Fruit fly (Drosophila melanogaster) whole organism, wandering third instar larva: Measurements from ENCODE around the gene CtIP.
A peak's percentile ranks its signal among the peaks of the same experiment; 100 is the strongest.

Experiments
- Abd-B ChIP-seq: fragments of >200 bp; optimal IDR thresholded peaks from 2 replicates; lab custom pipeline; 2017; ENCODE audit warnings: missing biosample characterization, missing genetic modification characterization
- CG32264 ChIP-seq: fragments of 200-800 bp; sonication (Bioruptor generic); optimal IDR thresholded peaks from 2 replicates; lab custom pipeline; 2016; ENCODE audit warnings: missing biosample characterization, missing genetic modification characterization
- CG9705 ChIP-seq: fragments of 200-800 bp; sonication (Bioruptor generic); optimal IDR thresholded peaks from 2 replicates; lab custom pipeline; 2018; ENCODE audit warnings: missing biosample characterization, mild to moderate bottlenecking, missing genetic modification characterization
- CrebA ChIP-seq: fragments of 200-800 bp; sonication (Bioruptor generic); optimal IDR thresholded peaks from 2 replicates; lab custom pipeline; 2016; ENCODE audit warnings: missing biosample characterization, mild to moderate bottlenecking, missing genetic modification characterization, borderline replicate concordance
- Dfd ChIP-seq: fragments of >200 bp; optimal IDR thresholded peaks from 2 replicates; lab custom pipeline; 2017; ENCODE audit warnings: missing biosample characterization, missing genetic modification characterization
- Dif ChIP-seq: fragments of 200-275, 200-300 bp; sonication (Bioruptor generic); optimal IDR thresholded peaks from 2 replicates; lab custom pipeline; 2018; ENCODE audit warnings: missing biosample characterization, missing genetic modification characterization; ENCODE audit not compliant: partially characterized antibody
- GATAd ChIP-seq: sonication (Bioruptor generic); optimal IDR thresholded peaks from 2 replicates; lab custom pipeline; 2016; ENCODE audit warnings: missing biosample characterization, missing genetic modification characterization
- HLH106 ChIP-seq: fragments of 200-800 bp; optimal IDR thresholded peaks from 3 replicates; lab custom pipeline; 2019; ENCODE audit warnings: missing biosample characterization, mild to moderate bottlenecking, missing genetic modification characterization, moderate library complexity
- Hnf4 ChIP-seq: fragments of 200-800 bp; sonication (Bioruptor generic); optimal IDR thresholded peaks from 2 replicates; lab custom pipeline; 2016; ENCODE audit warnings: missing biosample characterization, mild to moderate bottlenecking, missing genetic modification characterization
- Hr78 ChIP-seq: fragments of >200 bp; optimal IDR thresholded peaks from 2 replicates; lab custom pipeline; 2017; ENCODE audit warnings: missing biosample characterization, missing genetic modification characterization
- Hr83 ChIP-seq: fragments of 200-300 bp; sonication (Bioruptor generic); optimal IDR thresholded peaks from 2 replicates; lab custom pipeline; 2016; ENCODE audit warnings: missing biosample characterization, mild to moderate bottlenecking, missing genetic modification characterization, moderate library complexity; ENCODE audit not compliant: poor library complexity, severe bottlenecking
- Jra ChIP-seq: sonication (Bioruptor generic); optimal IDR thresholded peaks from 2 replicates; lab custom pipeline; 2016; ENCODE audit warnings: missing biosample characterization, missing genetic modification characterization
- Mio ChIP-seq: sonication (Bioruptor generic); optimal IDR thresholded peaks from 2 replicates; lab custom pipeline; 2016; ENCODE audit warnings: missing biosample characterization, missing genetic modification characterization
- Myc ChIP-seq: fragments of >200 bp; optimal IDR thresholded peaks from 2 replicates; lab custom pipeline; 2017
- N ChIP-seq: fragments of >200 bp; optimal IDR thresholded peaks from 2 replicates; lab custom pipeline; 2018; ENCODE audit warnings: missing biosample characterization, missing external identifiers, missing genetic modification characterization
- OdsH ChIP-seq: fragments of 200-800 bp; sonication (Bioruptor generic); optimal IDR thresholded peaks from 2 replicates; lab custom pipeline; 2016; ENCODE audit warnings: missing biosample characterization, mild to moderate bottlenecking, missing genetic modification characterization
- Rel ChIP-seq, 2 experiments: fragments of 200-800 bp; sonication (Bioruptor generic) in 1 of 2; optimal IDR thresholded peaks; 2 replicates in 1 of 2; 3 replicates in 1 of 2; lab custom pipeline; 2016 to 2019; ENCODE audit warnings: mild to moderate bottlenecking in 2 of 2, missing biosample characterization in 2 of 2, missing genetic modification characterization in 2 of 2, moderate library complexity in 1 of 2
- Sp1 ChIP-seq: fragments of 200-800 bp; sonication (Bioruptor generic); optimal IDR thresholded peaks from 3 replicates; lab custom pipeline; 2019; ENCODE audit warnings: missing biosample characterization, mild to moderate bottlenecking, missing genetic modification characterization, moderate library complexity
- Vsx2 ChIP-seq: fragments of 200-300, 225-300 bp; sonication (Bioruptor generic); optimal IDR thresholded peaks from 2 replicates; lab custom pipeline; 2018; ENCODE audit warnings: missing biosample characterization, missing genetic modification characterization; ENCODE audit not compliant: partially characterized antibody
- br ChIP-seq: fragments of 200-800 bp; sonication (Bioruptor generic); optimal IDR thresholded peaks from 2 replicates; lab custom pipeline; 2016; ENCODE audit warnings: missing biosample characterization, missing genetic modification characterization
- brk ChIP-seq: fragments of 200-800 bp; sonication (Bioruptor generic); optimal IDR thresholded peaks from 2 replicates; lab custom pipeline; 2016; ENCODE audit warnings: missing biosample characterization, mild to moderate bottlenecking, missing genetic modification characterization
- dl ChIP-seq, 2 experiments: fragments of 175-275, 200-275 bp in 1 of 2; fragments of 200-275 bp in 1 of 2; sonication (Bioruptor generic); optimal IDR thresholded peaks; lab custom pipeline; 2018; ENCODE audit warnings: mild to moderate bottlenecking in 2 of 2, missing biosample characterization in 2 of 2, missing genetic modification characterization in 2 of 2, moderate library complexity in 2 of 2; ENCODE audit not compliant: partially characterized antibody in 2 of 2, insufficient read depth in 1 of 2
- dmrt93B ChIP-seq: fragments of 200-800 bp; sonication (Bioruptor generic); optimal IDR thresholded peaks from 2 replicates; lab custom pipeline; 2018; ENCODE audit warnings: missing biosample characterization, mild to moderate bottlenecking, missing genetic modification characterization
- dsf ChIP-seq: sonication (Bioruptor generic); optimal IDR thresholded peaks from 2 replicates; lab custom pipeline; 2016; ENCODE audit warnings: missing biosample characterization, missing genetic modification characterization, borderline replicate concordance
- ey ChIP-seq: fragments of 200-800 bp; sonication (Bioruptor generic); optimal IDR thresholded peaks from 2 replicates; lab custom pipeline; 2016; ENCODE audit warnings: missing biosample characterization, missing genetic modification characterization
- foxo ChIP-seq, 2 experiments: fragments of 200-800 bp; sonication (Bioruptor generic); optimal IDR thresholded peaks; 2 replicates in 1 of 2; 3 replicates in 1 of 2; lab custom pipeline; 2016 to 2017; ENCODE audit warnings: missing biosample characterization in 2 of 2, missing genetic modification characterization in 2 of 2
- fru ChIP-seq: fragments of 200-800 bp; sonication (Bioruptor generic); optimal IDR thresholded peaks from 3 replicates; lab custom pipeline; 2016; ENCODE audit warnings: missing biosample characterization, mild to moderate bottlenecking, missing genetic modification characterization
- h ChIP-seq: fragments of 200-800 bp; sonication (Bioruptor generic); optimal IDR thresholded peaks from 3 replicates; lab custom pipeline; 2016; ENCODE audit warnings: missing biosample characterization, mild to moderate bottlenecking, missing genetic modification characterization
- jim ChIP-seq: fragments of 175-275, 200-325 bp; sonication (Bioruptor generic); optimal IDR thresholded peaks from 2 replicates; lab custom pipeline; 2016; ENCODE audit warnings: missing biosample characterization, mild to moderate bottlenecking, missing genetic modification characterization
- lola ChIP-seq: fragments of >200 bp; optimal IDR thresholded peaks from 2 replicates; lab custom pipeline; 2017; ENCODE audit warnings: missing biosample characterization, missing genetic modification characterization
- pan ChIP-seq: fragments of >200 bp; optimal IDR thresholded peaks from 2 replicates; lab custom pipeline; 2017
- psq ChIP-seq: fragments of 200-800 bp; sonication (Bioruptor generic); optimal IDR thresholded peaks from 3 replicates; lab custom pipeline; 2017; ENCODE audit warnings: missing biosample characterization, mild to moderate bottlenecking, missing genetic modification characterization, moderate library complexity
- rgr ChIP-seq: fragments of 200-800 bp; sonication (Bioruptor generic); optimal IDR thresholded peaks from 3 replicates; lab custom pipeline; 2016; ENCODE audit warnings: missing biosample characterization, mild to moderate bottlenecking, missing genetic modification characterization
- sage ChIP-seq: fragments of 200-800 bp; sonication (Bioruptor generic); optimal IDR thresholded peaks from 2 replicates; lab custom pipeline; 2016; ENCODE audit warnings: missing biosample characterization, mild to moderate bottlenecking, missing genetic modification characterization
- sv ChIP-seq: fragments of 200-800 bp; sonication (Bioruptor generic); optimal IDR thresholded peaks from 3 replicates; lab custom pipeline; 2016; ENCODE audit warnings: missing biosample characterization, missing genetic modification characterization
- tai ChIP-seq: sonication (Bioruptor generic); optimal IDR thresholded peaks from 2 replicates; lab custom pipeline; 2016; ENCODE audit warnings: missing biosample characterization, missing genetic modification characterization
- usp ChIP-seq: fragments of >200 bp; optimal IDR thresholded peaks from 2 replicates; lab custom pipeline; 2017; ENCODE audit warnings: missing biosample characterization, missing genetic modification characterization
- woc ChIP-seq: sonication (Bioruptor generic); optimal IDR thresholded peaks from 2 replicates; lab custom pipeline; 2016; ENCODE audit warnings: missing biosample characterization, mild to moderate bottlenecking, missing genetic modification characterization

CtIP gene

DNA sequence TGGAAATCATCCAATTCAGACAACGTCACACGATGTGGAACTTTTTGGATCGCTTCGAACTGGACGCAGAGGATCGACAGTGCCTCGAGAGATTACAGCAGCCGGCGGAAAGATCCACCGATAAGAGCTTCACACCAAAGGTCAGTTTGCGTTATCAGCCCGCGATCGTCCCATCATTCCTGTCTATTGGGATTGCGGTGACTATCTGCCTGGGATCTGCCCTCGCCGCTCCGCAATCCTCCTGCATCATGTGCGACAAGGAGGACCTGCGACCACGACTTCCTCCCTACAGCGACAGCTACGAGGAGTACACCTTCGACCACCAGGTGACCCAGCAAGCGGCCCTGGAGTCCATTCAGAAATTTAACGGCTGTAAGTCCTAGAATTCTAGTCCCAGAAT lies 10.0 kb downstream of the CtIP start:
- no peak for TF ChIP-seq Rel (GFP tag; optimal IDR thresholded peaks at IDR 0.05; lab: Kevin White, UChicago)
- peak; percentile 48 for TF ChIP-seq Rel (tag; optimal IDR thresholded peaks at IDR 0.05; lab: Kevin White, UChicago)
- no peak for TF ChIP-seq dsf (GFP tag; lab: Kevin White, UChicago)

DNA sequence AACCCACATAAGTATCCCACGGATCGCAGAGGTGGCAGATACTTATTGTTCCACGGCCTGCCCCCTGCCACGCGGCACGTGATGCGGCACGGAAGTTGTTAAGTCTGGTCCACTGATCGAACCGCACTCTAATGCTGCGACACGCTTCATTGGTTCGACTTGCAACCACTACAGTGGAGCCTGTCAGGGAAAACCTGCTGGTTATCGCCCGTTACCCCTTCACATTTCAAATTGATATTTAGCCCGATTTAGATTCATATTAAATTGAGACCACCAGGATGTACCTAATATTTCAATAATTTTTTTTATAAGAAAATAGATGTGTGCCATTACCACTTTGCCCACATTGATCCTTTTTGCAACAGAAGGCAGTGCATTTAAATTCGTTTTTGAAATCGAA lies 11.3 kb downstream of the CtIP start:
- no peak for TF ChIP-seq HLH106 (tag; lab: Kevin White, UChicago)
- no peak for TF ChIP-seq Vsx2
- TF ChIP-seq CG32264 (GFP tag; lab: Kevin White, UChicago), result no peak
- peak; percentile 25 for TF ChIP-seq ey (GFP tag; lab: Kevin White, UChicago)
- TF ChIP-seq Sp1 (GFP tag; lab: Kevin White, UChicago), result no peak
- TF ChIP-seq sv, result no peak
- TF ChIP-seq Hnf4 (GFP tag; lab: Kevin White, UChicago), result no peak
- TF ChIP-seq woc (GFP tag; lab: Kevin White, UChicago), result no peak

DNA sequence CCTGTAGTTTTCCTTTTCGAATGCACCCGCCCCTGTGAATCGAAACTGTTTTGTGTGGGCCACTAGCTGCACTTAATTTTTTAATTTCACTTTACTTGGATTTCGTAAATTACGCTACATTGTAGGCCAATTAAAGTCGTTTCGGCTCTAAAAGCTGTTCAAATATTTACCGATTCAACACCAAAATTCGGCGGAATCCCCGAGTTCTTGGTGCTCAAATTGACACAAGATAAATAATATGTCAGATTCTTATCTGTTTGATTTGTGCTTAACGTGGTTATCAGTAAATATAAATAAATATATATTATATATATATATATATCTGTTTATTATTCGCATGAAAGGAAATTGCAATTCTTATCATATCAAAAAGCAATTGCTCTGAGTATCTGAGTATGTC lies 11.9 kb downstream of the CtIP start:
- TF ChIP-seq N (GFP tag; lab: Kevin White, UChicago), result no peak
- TF ChIP-seq Myc (lab: Kevin White, UChicago), result no peak
- no peak for TF ChIP-seq CrebA (GFP tag; lab: Kevin White, UChicago)
- TF ChIP-seq Hr83 (GFP tag; lab: Kevin White, UChicago), result peak; percentile 76
- no peak for TF ChIP-seq Dfd (GFP tag; lab: Kevin White, UChicago)
- TF ChIP-seq Vsx2, result no peak
- TF ChIP-seq jim (GFP tag; lab: Kevin White, UChicago), result no peak
- TF ChIP-seq dl (GFP tag; optimal IDR thresholded peaks at IDR 0.05; lab: Kevin White, UChicago; ENCODE audit: insufficient read depth in 1 of 2, partially characterized antibody in 2 of 2), result no peak
- peak; percentile 32 for TF ChIP-seq psq (GFP tag; lab: Kevin White, UChicago)
- no peak for TF ChIP-seq Dif
- peak; percentile 51 for TF ChIP-seq OdsH (GFP tag; lab: Kevin White, UChicago)
- no peak for TF ChIP-seq sv
- no peak for TF ChIP-seq tai (GFP tag; lab: Kevin White, UChicago)
- no peak for TF ChIP-seq lola (GFP tag; lab: Kevin White, UChicago)
- no peak for TF ChIP-seq ey (GFP tag; lab: Kevin White, UChicago)
- no peak for TF ChIP-seq dsf (GFP tag; lab: Kevin White, UChicago)
- TF ChIP-seq Sp1 (GFP tag; lab: Kevin White, UChicago), result peak; percentile 79
- TF ChIP-seq usp, result no peak
- peak; percentile 78 for TF ChIP-seq CG9705 (GFP tag; lab: Kevin White, UChicago)
- TF ChIP-seq Jra (GFP tag; lab: Kevin White, UChicago), result no peak
- peak; percentile 54 for TF ChIP-seq dmrt93B (GFP tag; lab: Kevin White, UChicago)
- TF ChIP-seq Hr78, result no peak
- peak; percentile 76 for TF ChIP-seq rgr
- TF ChIP-seq Mio, result no peak
- no peak for TF ChIP-seq pan (lab: Kevin White, UChicago)
- TF ChIP-seq h, result peak; percentile 67
- peak; percentile 57 for TF ChIP-seq Hnf4 (GFP tag; lab: Kevin White, UChicago)
- no peak for TF ChIP-seq sage (GFP tag; lab: Kevin White, UChicago)
- no peak for TF ChIP-seq GATAd (GFP tag; lab: Kevin White, UChicago)
- no peak for TF ChIP-seq Abd-B
- TF ChIP-seq br (GFP tag; lab: Kevin White, UChicago), result peak; percentile 24
- TF ChIP-seq woc (GFP tag; lab: Kevin White, UChicago), result no peak
- TF ChIP-seq Rel (GFP tag; optimal IDR thresholded peaks at IDR 0.05; lab: Kevin White, UChicago), result peak; percentile 16
- TF ChIP-seq Rel (tag; optimal IDR thresholded peaks at IDR 0.05; lab: Kevin White, UChicago), result peak; percentile 99
- TF ChIP-seq foxo (GFP tag; optimal IDR thresholded peaks at IDR 0.05; lab: Kevin White, UChicago), result peak in 1 of 2 experiments; percentile 58
- TF ChIP-seq CG32264 (GFP tag; lab: Kevin White, UChicago), result no peak
- peak; percentile 67 for TF ChIP-seq HLH106 (tag; lab: Kevin White, UChicago)
- peak; percentile 43 for TF ChIP-seq brk (GFP tag; lab: Kevin White, UChicago)
- peak; percentile 4 for TF ChIP-seq fru (GFP tag; lab: Kevin White, UChicago)
